Worm (Caenorhabditis elegans) whole organism, L2 larva: ENCODE data around the gene T12B3.3.

Experiments
- C34F6.9 ChIP-seq: fragments of 150-350 bp; optimal IDR thresholded peaks from 2 replicates; lab custom pipeline; 2014; ENCODE audit warnings: missing biosample characterization, missing genetic modification characterization
- F13H6.1 ChIP-seq: sonication (generic microtip); optimal IDR thresholded peaks from 2 replicates; lab custom pipeline; 2016; ENCODE audit warnings: missing genetic modification characterization, missing compliant biosample characterization
- R02D3.7 ChIP-seq: fragments of 150-350 bp; optimal IDR thresholded peaks from 2 replicates; lab custom pipeline; 2014; ENCODE audit warnings: missing biosample characterization, missing genetic modification characterization
- Y55F3AM.14 ChIP-seq: fragments of 200-800 bp; sonication (Bioruptor generic); optimal IDR thresholded peaks from 2 replicates; lab custom pipeline; 2018; ENCODE audit warnings: mild to moderate bottlenecking, missing genetic modification characterization, missing compliant biosample characterization
- ZK546.5 ChIP-seq: sonication (generic microtip); optimal IDR thresholded peaks from 2 replicates; lab custom pipeline; 2017; ENCODE audit warnings: missing biosample characterization, missing genetic modification characterization
- alr-1 ChIP-seq: fragments of 150-350 bp; optimal IDR thresholded peaks from 2 replicates; lab custom pipeline; 2014; ENCODE audit warnings: missing biosample characterization, missing genetic modification characterization
- ama-1 ChIP-seq: fragments of 150-350 bp; optimal IDR thresholded peaks from 2 replicates; lab custom pipeline; 2018; ENCODE audit warnings: inconsistent platforms
- blmp-1 ChIP-seq: sonication (generic microtip); optimal IDR thresholded peaks from 2 replicates; lab custom pipeline; 2017; ENCODE audit warnings: missing genetic modification characterization, mild to moderate bottlenecking, missing compliant biosample characterization, antibody characterized with exemption, moderate library complexity; ENCODE audit not compliant: insufficient read depth
- crh-2 ChIP-seq: sonication (generic microtip); optimal IDR thresholded peaks from 2 replicates; lab custom pipeline; 2017; ENCODE audit warnings: missing biosample characterization, missing genetic modification characterization
- dmd-4 ChIP-seq: sonication (generic microtip); optimal IDR thresholded peaks from 2 replicates; lab custom pipeline; 2017; ENCODE audit warnings: missing biosample characterization, missing genetic modification characterization
- egl-27 ChIP-seq: sonication (generic microtip); optimal IDR thresholded peaks from 3 replicates; lab custom pipeline; 2017; ENCODE audit warnings: missing biosample characterization, missing genetic modification reagents, missing genetic modification characterization
- elt-1 ChIP-seq: fragments of 150-350 bp; optimal IDR thresholded peaks from 2 replicates; lab custom pipeline; 2014; ENCODE audit warnings: missing biosample characterization, missing genetic modification characterization
- elt-3 ChIP-seq: sonication (generic microtip); optimal IDR thresholded peaks from 2 replicates; lab custom pipeline; 2017; ENCODE audit warnings: missing biosample characterization, missing genetic modification characterization
- gmeb-1 ChIP-seq: fragments of 150-350 bp; optimal IDR thresholded peaks from 2 replicates; lab custom pipeline; 2014; ENCODE audit warnings: missing biosample characterization, missing genetic modification characterization
- lin-13 ChIP-seq: fragments of 150-350 bp; optimal IDR thresholded peaks from 2 replicates; lab custom pipeline; 2014; ENCODE audit warnings: missing biosample characterization, missing genetic modification reagents, missing genetic modification characterization
- lsy-2 ChIP-seq, 2 experiments: fragments of 150-350 bp in 1 of 2; sonication (generic microtip) in 1 of 2; optimal IDR thresholded peaks; 2 replicates each; lab custom pipeline; 2014 to 2017; ENCODE audit warnings: missing biosample characterization in 2 of 2, missing genetic modification characterization in 2 of 2
- mab-5 ChIP-seq: fragments of 150-350 bp; optimal IDR thresholded peaks from 2 replicates; lab custom pipeline; 2014; ENCODE audit warnings: missing biosample characterization, missing genetic modification characterization
- nhr-10 ChIP-seq: sonication (generic microtip); optimal IDR thresholded peaks from 2 replicates; lab custom pipeline; 2017; ENCODE audit warnings: missing biosample characterization, missing genetic modification characterization
- nhr-11 ChIP-seq: fragments of 150-350 bp; optimal IDR thresholded peaks from 2 replicates; lab custom pipeline; 2014; ENCODE audit warnings: missing biosample characterization, missing genetic modification characterization
- nhr-129 ChIP-seq: fragments of 150-350 bp; optimal IDR thresholded peaks from 2 replicates; lab custom pipeline; 2014; ENCODE audit warnings: missing biosample characterization, missing genetic modification characterization
- nhr-21 ChIP-seq: fragments of 150-350 bp; optimal IDR thresholded peaks from 2 replicates; lab custom pipeline; 2014; ENCODE audit warnings: missing biosample characterization, missing genetic modification characterization
- nhr-237 ChIP-seq: fragments of 150-350 bp; optimal IDR thresholded peaks from 2 replicates; lab custom pipeline; 2014; ENCODE audit warnings: missing biosample characterization, missing genetic modification characterization
- nhr-25 ChIP-seq: fragments of 150-350 bp; sonication (generic microtip); optimal IDR thresholded peaks from 3 replicates; lab custom pipeline; 2014; ENCODE audit warnings: missing biosample characterization, missing genetic modification characterization
- nhr-6 ChIP-seq: fragments of 150-350 bp; optimal IDR thresholded peaks from 2 replicates; lab custom pipeline; 2014; ENCODE audit warnings: missing biosample characterization, missing genetic modification characterization
- nhr-77 ChIP-seq: fragments of 150-350 bp; optimal IDR thresholded peaks from 2 replicates; lab custom pipeline; 2014; ENCODE audit warnings: missing biosample characterization, missing genetic modification characterization
- peb-1 ChIP-seq: fragments of 150-350 bp; optimal IDR thresholded peaks from 2 replicates; lab custom pipeline; 2014; ENCODE audit warnings: missing biosample characterization, missing genetic modification characterization
- sem-4 ChIP-seq: fragments of 150-350 bp; optimal IDR thresholded peaks from 2 replicates; lab custom pipeline; 2014; ENCODE audit warnings: missing biosample characterization, missing genetic modification reagents, missing genetic modification characterization
- sma-3 ChIP-seq: sonication (generic microtip); optimal IDR thresholded peaks from 2 replicates; lab custom pipeline; 2016; ENCODE audit warnings: missing genetic modification reagents, missing genetic modification characterization, missing compliant biosample characterization
- sma-9 ChIP-seq, 2 experiments: fragments of 150-350 bp in 1 of 2; sonication (generic microtip) in 1 of 2; optimal IDR thresholded peaks; 2 replicates each; lab custom pipeline; 2014 to 2016; ENCODE audit warnings: missing genetic modification characterization in 2 of 2, mild to moderate bottlenecking in 1 of 2, missing biosample characterization in 1 of 2, missing compliant biosample characterization in 1 of 2, missing genetic modification reagents in 1 of 2, moderate library complexity in 1 of 2
- snpc-4 ChIP-seq: fragments of 150-350 bp; optimal IDR thresholded peaks from 2 replicates; lab custom pipeline; 2014; ENCODE audit warnings: missing biosample characterization, missing genetic modification characterization
- unc-39 ChIP-seq: fragments of 150-350 bp; optimal IDR thresholded peaks from 2 replicates; lab custom pipeline; 2014; ENCODE audit warnings: missing biosample characterization, missing genetic modification characterization
- unc-62 ChIP-seq: fragments of 150-350 bp; optimal IDR thresholded peaks from 2 replicates; lab custom pipeline; 2014; ENCODE audit warnings: missing biosample characterization, missing genetic modification reagents, missing genetic modification characterization
- ztf-11 ChIP-seq: sonication (generic microtip); optimal IDR thresholded peaks from 2 replicates; lab custom pipeline; 2017; ENCODE audit warnings: missing biosample characterization, missing genetic modification characterization
- ztf-4 ChIP-seq: fragments of 150-350 bp; optimal IDR thresholded peaks from 2 replicates; lab custom pipeline; 2014; ENCODE audit warnings: missing biosample characterization, missing genetic modification characterization

Gene T12B3.3

ce11 chrIV:7402077-7402476 is 27.1 kb downstream of the T12B3.3 start (continued):
- TF ChIP-seq snpc-4 (tag; lab: Kevin White, UChicago) (no peak), R02D3.7 (tag; lab: Kevin White, UChicago) (no peak), nhr-25 (tag; lab: Kevin White, UChicago) (no peak), nhr-10 (tag; lab: Kevin White, UChicago) (no peak)

- TF ChIP-seq egl-27 (tag; lab: Kevin White, UChicago): no peak
- no peak for TF ChIP-seq Y55F3AM.14 (GFP tag; lab: Kevin White, UChicago)
- TF ChIP-seq nhr-6: no peak
- TF ChIP-seq nhr-237 (tag; lab: Kevin White, UChicago): no peak
- TF ChIP-seq elt-3 (tag; lab: Kevin White, UChicago): no peak
- TF ChIP-seq nhr-77 (tag; lab: Kevin White, UChicago): no peak
- TF ChIP-seq gmeb-1 (tag; lab: Kevin White, UChicago): no peak
- no peak for TF ChIP-seq unc-39 (tag; lab: Kevin White, UChicago)
- no peak for TF ChIP-seq ztf-4 (tag; lab: Kevin White, UChicago)
- no peak for TF ChIP-seq nhr-129 (tag; lab: Kevin White, UChicago)
- TF ChIP-seq ztf-11 (tag; lab: Kevin White, UChicago): no peak
- no peak for TF ChIP-seq alr-1 (tag; lab: Kevin White, UChicago)
- no peak for TF ChIP-seq elt-1 (tag; lab: Kevin White, UChicago)
- no peak for TF ChIP-seq sma-3 (GFP tag; lab: Kevin White, UChicago)
- TF ChIP-seq sem-4 (tag; lab: Kevin White, UChicago): no peak
- no peak for TF ChIP-seq ama-1 (lab: Kevin White, UChicago)
- no peak for TF ChIP-seq peb-1 (tag; lab: Kevin White, UChicago)
- TF ChIP-seq F13H6.1: no peak
- no peak for TF ChIP-seq snpc-4 (tag; lab: Kevin White, UChicago)
- TF ChIP-seq, all 48 proteins: peak for 0
These were observed 28.5 kb downstream of the T12B3.3 start for ce11 chrIV:7403422-7403821.

ce11 chrIV:7404934-7405632 is 30.1 kb downstream of the T12B3.3 start, which contains the start of the genes C48A7.16 and egl-19:
Gene C48A7.16, plus strand, starts transcription at chrIV:7405477.
Gene egl-19, plus strand, starts transcription at chrIV:7405582.
- no peak for TF ChIP-seq dmd-4 (tag; lab: Kevin White, UChicago)
- no peak for TF ChIP-seq Y55F3AM.14 (GFP tag; lab: Kevin White, UChicago)
- TF ChIP-seq nhr-237 (tag; lab: Kevin White, UChicago): no peak
- no peak for TF ChIP-seq unc-62 (GFP tag; lab: Kevin White, UChicago)
- no peak for TF ChIP-seq gmeb-1 (tag; lab: Kevin White, UChicago)
- TF ChIP-seq sma-3 (GFP tag; lab: Kevin White, UChicago): no peak
- TF ChIP-seq elt-3 (tag; lab: Kevin White, UChicago): no peak
- no peak for TF ChIP-seq nhr-21 (tag; lab: Kevin White, UChicago)
- no peak for TF ChIP-seq lin-13 (GFP tag; lab: Kevin White, UChicago)
- no peak for TF ChIP-seq crh-2
- TF ChIP-seq snpc-4 (tag; lab: Kevin White, UChicago): no peak
- no peak for TF ChIP-seq C34F6.9 (tag; lab: Kevin White, UChicago)
- no peak for TF ChIP-seq lsy-2 (tag; optimal IDR thresholded peaks at IDR 0.05; lab: Kevin White, UChicago)
- TF ChIP-seq ZK546.5: no peak
- TF ChIP-seq, all 48 proteins: peak for 0

- TF ChIP-seq elt-1 (tag; lab: Kevin White, UChicago) (no peak), ztf-11 (tag; lab: Kevin White, UChicago) (no peak), nhr-11 (tag; lab: Kevin White, UChicago) (no peak), sma-9 (GFP tag; optimal IDR thresholded peaks at IDR 0.05; lab: Kevin White, UChicago) (no peak), sma-9 (tag; optimal IDR thresholded peaks at IDR 0.05; lab: Kevin White, UChicago) (no peak), peb-1 (tag; lab: Kevin White, UChicago) (no peak), ZK546.5 (no peak), elt-3 (tag; lab: Kevin White, UChicago) (no peak), mab-5 (tag; lab: Kevin White, UChicago) (no peak), blmp-1 (no peak)
These were observed 31.7 kb downstream of the T12B3.3 start for ce11 chrIV:7406690-7407089.
